Worm (Caenorhabditis elegans) whole organism, L2 larva: ENCODE results near the gene mam-1.
A peak's percentile ranks its signal among the peaks of the same experiment; 100 is the strongest.

ENCODE experiments used
- C34F6.9 ChIP-seq: fragments of 150-350 bp; optimal IDR thresholded peaks from 2 replicates; lab custom pipeline; 2014; ENCODE audit warnings: missing biosample characterization, missing genetic modification characterization
- F13H6.1 ChIP-seq: sonication (generic microtip); optimal IDR thresholded peaks from 2 replicates; lab custom pipeline; 2016; ENCODE audit warnings: missing genetic modification characterization, missing compliant biosample characterization
- R02D3.7 ChIP-seq: fragments of 150-350 bp; optimal IDR thresholded peaks from 2 replicates; lab custom pipeline; 2014; ENCODE audit warnings: missing biosample characterization, missing genetic modification characterization
- Y55F3AM.14 ChIP-seq: fragments of 200-800 bp; sonication (Bioruptor generic); optimal IDR thresholded peaks from 2 replicates; lab custom pipeline; 2018; ENCODE audit warnings: mild to moderate bottlenecking, missing genetic modification characterization, missing compliant biosample characterization
- ZK546.5 ChIP-seq: sonication (generic microtip); optimal IDR thresholded peaks from 2 replicates; lab custom pipeline; 2017; ENCODE audit warnings: missing biosample characterization, missing genetic modification characterization
- alr-1 ChIP-seq: fragments of 150-350 bp; optimal IDR thresholded peaks from 2 replicates; lab custom pipeline; 2014; ENCODE audit warnings: missing biosample characterization, missing genetic modification characterization
- aly-2 ChIP-seq: fragments of 150-350 bp; optimal IDR thresholded peaks from 2 replicates; lab custom pipeline; 2014; ENCODE audit warnings: missing biosample characterization, missing genetic modification characterization
- ama-1 ChIP-seq: fragments of 150-350 bp; optimal IDR thresholded peaks from 2 replicates; lab custom pipeline; 2018; ENCODE audit warnings: inconsistent platforms
- blmp-1 ChIP-seq: sonication (generic microtip); optimal IDR thresholded peaks from 2 replicates; lab custom pipeline; 2017; ENCODE audit warnings: missing genetic modification characterization, mild to moderate bottlenecking, missing compliant biosample characterization, antibody characterized with exemption, moderate library complexity; ENCODE audit not compliant: insufficient read depth
- ceh-16 ChIP-seq: fragments of 150-350 bp; optimal IDR thresholded peaks from 2 replicates; lab custom pipeline; 2014; ENCODE audit warnings: missing biosample characterization, missing genetic modification characterization
- ceh-82 ChIP-seq: fragments of 150-350 bp; optimal IDR thresholded peaks from 2 replicates; lab custom pipeline; 2014; ENCODE audit warnings: missing biosample characterization, missing genetic modification characterization
- crh-2 ChIP-seq: sonication (generic microtip); optimal IDR thresholded peaks from 2 replicates; lab custom pipeline; 2017; ENCODE audit warnings: missing biosample characterization, missing genetic modification characterization
- dmd-4 ChIP-seq: sonication (generic microtip); optimal IDR thresholded peaks from 2 replicates; lab custom pipeline; 2017; ENCODE audit warnings: missing biosample characterization, missing genetic modification characterization
- egl-27 ChIP-seq: sonication (generic microtip); optimal IDR thresholded peaks from 3 replicates; lab custom pipeline; 2017; ENCODE audit warnings: missing biosample characterization, missing genetic modification reagents, missing genetic modification characterization
- elt-1 ChIP-seq: fragments of 150-350 bp; optimal IDR thresholded peaks from 2 replicates; lab custom pipeline; 2014; ENCODE audit warnings: missing biosample characterization, missing genetic modification characterization
- elt-3 ChIP-seq: sonication (generic microtip); optimal IDR thresholded peaks from 2 replicates; lab custom pipeline; 2017; ENCODE audit warnings: missing biosample characterization, missing genetic modification characterization
- fos-1 ChIP-seq: fragments of 150-350 bp; optimal IDR thresholded peaks from 2 replicates; lab custom pipeline; 2014; ENCODE audit warnings: missing biosample characterization, missing genetic modification characterization
- gmeb-1 ChIP-seq: fragments of 150-350 bp; optimal IDR thresholded peaks from 2 replicates; lab custom pipeline; 2014; ENCODE audit warnings: missing biosample characterization, missing genetic modification characterization
- lin-11 ChIP-seq: fragments of 150-350 bp; sonication (generic microtip); optimal IDR thresholded peaks from 2 replicates; lab custom pipeline; 2014; ENCODE audit warnings: missing biosample characterization, missing genetic modification characterization, inconsistent platforms, mixed read lengths
- lin-13 ChIP-seq: fragments of 150-350 bp; optimal IDR thresholded peaks from 2 replicates; lab custom pipeline; 2014; ENCODE audit warnings: missing biosample characterization, missing genetic modification reagents, missing genetic modification characterization
- lin-39 ChIP-seq: fragments of 150-350 bp; optimal IDR thresholded peaks from 2 replicates; lab custom pipeline; 2014; ENCODE audit warnings: missing biosample characterization, missing genetic modification reagents, missing genetic modification characterization
- lsy-2 ChIP-seq, 2 experiments: fragments of 150-350 bp in 1 of 2; sonication (generic microtip) in 1 of 2; optimal IDR thresholded peaks; 2 replicates each; lab custom pipeline; 2014 to 2017; ENCODE audit warnings: missing biosample characterization in 2 of 2, missing genetic modification characterization in 2 of 2
- mab-5 ChIP-seq: fragments of 150-350 bp; optimal IDR thresholded peaks from 2 replicates; lab custom pipeline; 2014; ENCODE audit warnings: missing biosample characterization, missing genetic modification characterization
- mbf-1 ChIP-seq: sonication (generic microtip); optimal IDR thresholded peaks from 2 replicates; lab custom pipeline; 2017; ENCODE audit warnings: missing biosample characterization, missing genetic modification characterization
- mdl-1 ChIP-seq, 2 experiments: fragments of 150-350 bp in 1 of 2; sonication (generic microtip) in 1 of 2; optimal IDR thresholded peaks; 2 replicates each; lab custom pipeline; 2017; ENCODE audit warnings: missing biosample characterization in 2 of 2, missing genetic modification characterization in 2 of 2
- nhr-10 ChIP-seq: sonication (generic microtip); optimal IDR thresholded peaks from 2 replicates; lab custom pipeline; 2017; ENCODE audit warnings: missing biosample characterization, missing genetic modification characterization
- nhr-11 ChIP-seq: fragments of 150-350 bp; optimal IDR thresholded peaks from 2 replicates; lab custom pipeline; 2014; ENCODE audit warnings: missing biosample characterization, missing genetic modification characterization
- nhr-12 ChIP-seq: fragments of 150-350 bp; optimal IDR thresholded peaks from 2 replicates; lab custom pipeline; 2014; ENCODE audit warnings: missing biosample characterization, missing genetic modification characterization
- nhr-129 ChIP-seq: fragments of 150-350 bp; optimal IDR thresholded peaks from 2 replicates; lab custom pipeline; 2014; ENCODE audit warnings: missing biosample characterization, missing genetic modification characterization
- nhr-21 ChIP-seq: fragments of 150-350 bp; optimal IDR thresholded peaks from 2 replicates; lab custom pipeline; 2014; ENCODE audit warnings: missing biosample characterization, missing genetic modification characterization
- nhr-23 ChIP-seq: fragments of 150-350 bp; optimal IDR thresholded peaks from 2 replicates; lab custom pipeline; 2014; ENCODE audit warnings: missing biosample characterization, missing genetic modification reagents, missing genetic modification characterization
- nhr-237 ChIP-seq: fragments of 150-350 bp; optimal IDR thresholded peaks from 2 replicates; lab custom pipeline; 2014; ENCODE audit warnings: missing biosample characterization, missing genetic modification characterization
- nhr-25 ChIP-seq: fragments of 150-350 bp; sonication (generic microtip); optimal IDR thresholded peaks from 3 replicates; lab custom pipeline; 2014; ENCODE audit warnings: missing biosample characterization, missing genetic modification characterization
- nhr-6 ChIP-seq: fragments of 150-350 bp; optimal IDR thresholded peaks from 2 replicates; lab custom pipeline; 2014; ENCODE audit warnings: missing biosample characterization, missing genetic modification characterization
- nhr-77 ChIP-seq: fragments of 150-350 bp; optimal IDR thresholded peaks from 2 replicates; lab custom pipeline; 2014; ENCODE audit warnings: missing biosample characterization, missing genetic modification characterization
- peb-1 ChIP-seq: fragments of 150-350 bp; optimal IDR thresholded peaks from 2 replicates; lab custom pipeline; 2014; ENCODE audit warnings: missing biosample characterization, missing genetic modification characterization
- sem-4 ChIP-seq: fragments of 150-350 bp; optimal IDR thresholded peaks from 2 replicates; lab custom pipeline; 2014; ENCODE audit warnings: missing biosample characterization, missing genetic modification reagents, missing genetic modification characterization
- skn-1 ChIP-seq: sonication (generic microtip); optimal IDR thresholded peaks from 2 replicates; lab custom pipeline; 2017; ENCODE audit warnings: missing biosample characterization, missing genetic modification characterization
- sma-3 ChIP-seq: sonication (generic microtip); optimal IDR thresholded peaks from 2 replicates; lab custom pipeline; 2016; ENCODE audit warnings: missing genetic modification reagents, missing genetic modification characterization, missing compliant biosample characterization
- sma-9 ChIP-seq, 2 experiments: fragments of 150-350 bp in 1 of 2; sonication (generic microtip) in 1 of 2; optimal IDR thresholded peaks; 2 replicates each; lab custom pipeline; 2014 to 2016; ENCODE audit warnings: missing genetic modification characterization in 2 of 2, mild to moderate bottlenecking in 1 of 2, missing biosample characterization in 1 of 2, missing compliant biosample characterization in 1 of 2, missing genetic modification reagents in 1 of 2, moderate library complexity in 1 of 2
- snpc-4 ChIP-seq: fragments of 150-350 bp; optimal IDR thresholded peaks from 2 replicates; lab custom pipeline; 2014; ENCODE audit warnings: missing biosample characterization, missing genetic modification characterization
- unc-39 ChIP-seq: fragments of 150-350 bp; optimal IDR thresholded peaks from 2 replicates; lab custom pipeline; 2014; ENCODE audit warnings: missing biosample characterization, missing genetic modification characterization
- unc-55 ChIP-seq: fragments of 150-350 bp; sonication (generic microtip); optimal IDR thresholded peaks from 3 replicates; lab custom pipeline; 2014; ENCODE audit warnings: missing biosample characterization, missing genetic modification reagents, missing genetic modification characterization
- unc-62 ChIP-seq: fragments of 150-350 bp; optimal IDR thresholded peaks from 2 replicates; lab custom pipeline; 2014; ENCODE audit warnings: missing biosample characterization, missing genetic modification reagents, missing genetic modification characterization
- zag-1 ChIP-seq: fragments of 150-350 bp; optimal IDR thresholded peaks from 2 replicates; lab custom pipeline; 2014; ENCODE audit warnings: missing biosample characterization, missing genetic modification characterization
- ztf-1 ChIP-seq: fragments of 200-800 bp; sonication (Bioruptor generic); conservative IDR thresholded peaks from 2 replicates; pipeline ENCODE4 v1.3.6; 2022; ENCODE audit warnings: missing genetic modification characterization, missing compliant biosample characterization
- ztf-11 ChIP-seq: sonication (generic microtip); optimal IDR thresholded peaks from 2 replicates; lab custom pipeline; 2017; ENCODE audit warnings: missing biosample characterization, missing genetic modification characterization
- ztf-4 ChIP-seq: fragments of 150-350 bp; optimal IDR thresholded peaks from 2 replicates; lab custom pipeline; 2014; ENCODE audit warnings: missing biosample characterization, missing genetic modification characterization

mam-1 gene

DNA sequence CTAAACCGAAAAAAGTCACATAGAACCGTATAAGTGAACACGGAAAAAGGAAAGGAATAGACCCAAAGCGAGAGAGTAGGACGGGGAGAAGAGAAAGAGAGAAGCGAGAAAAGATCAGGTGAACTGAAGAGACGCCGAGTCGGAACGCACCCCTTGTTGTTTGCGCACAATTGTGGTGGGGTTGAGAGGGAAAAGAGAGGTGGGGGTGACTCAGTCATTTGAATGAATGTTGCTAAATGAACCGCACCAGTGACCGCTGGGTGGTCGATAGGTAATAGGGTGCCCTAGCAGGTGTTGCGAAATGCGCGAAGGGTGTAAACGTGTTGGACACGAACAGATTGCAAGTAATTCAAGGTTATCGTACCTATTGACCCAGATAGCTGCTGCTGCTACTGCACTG lies 17.2 kb downstream of the mam-1 start, which contains the start of gene lgl-1 (continued):
- TF ChIP-seq C34F6.9 (peak; percentile 27), mbf-1 (tag; lab: Kevin White, UChicago) (no peak), blmp-1 (tag; lab: Kevin White, UChicago) (peak; percentile 28), peb-1 (tag; lab: Kevin White, UChicago) (no peak), nhr-23 (tag; lab: Kevin White, UChicago) (no peak)

DNA sequence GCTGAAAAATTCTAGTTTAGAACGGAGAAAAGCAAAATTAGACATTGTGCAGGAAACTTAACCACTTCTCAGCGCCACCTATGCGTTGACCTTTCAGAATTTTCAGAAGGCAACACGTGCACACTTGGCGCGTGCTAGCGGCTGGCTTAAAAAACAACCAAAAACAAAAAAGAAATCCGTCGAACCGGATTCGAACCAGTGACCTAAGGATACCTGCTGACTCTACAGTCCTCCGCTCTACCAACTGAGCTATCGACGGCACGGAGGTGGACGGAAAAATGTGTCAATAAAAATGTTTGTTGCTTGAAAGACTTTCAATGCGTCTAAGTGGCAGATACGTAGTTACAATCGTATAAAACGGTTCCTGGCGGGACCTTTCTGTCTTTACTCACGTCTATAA lies 23.0 kb downstream of the mam-1 start:
- no peak for TF ChIP-seq lin-13 (GFP tag; lab: Kevin White, UChicago)
- no peak for TF ChIP-seq nhr-23 (tag; lab: Kevin White, UChicago)
- TF ChIP-seq gmeb-1, result no peak
- peak; percentile 26 for TF ChIP-seq nhr-129 (tag; lab: Kevin White, UChicago)

DNA sequence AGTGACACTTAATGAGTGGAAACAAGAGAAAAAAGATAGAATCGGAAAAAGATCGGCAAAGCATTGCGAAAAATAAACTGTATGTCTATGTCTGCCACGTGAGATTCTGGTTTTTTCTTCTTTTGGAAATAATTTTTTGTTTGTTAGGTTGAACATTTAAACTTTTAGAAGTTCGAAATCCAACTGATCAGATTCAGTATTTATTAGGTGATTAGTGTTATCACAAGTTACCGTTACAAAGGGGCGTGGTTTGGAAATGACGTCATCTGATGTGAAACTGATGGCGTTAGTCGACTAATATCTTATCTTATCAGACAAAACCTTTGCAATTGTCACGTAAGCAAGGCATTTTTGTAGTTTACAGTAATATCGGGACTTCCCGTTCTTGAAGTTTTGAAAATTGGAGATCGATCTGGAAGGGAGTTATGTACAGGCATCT lies 23.9 kb downstream of the mam-1 start:
- TF ChIP-seq nhr-25 (peak; percentile 94), ceh-82 (tag; lab: Kevin White, UChicago) (no peak), sem-4 (no peak), unc-39 (tag; lab: Kevin White, UChicago) (no peak), lin-39 (no peak), ztf-4 (peak; percentile 2), C34F6.9 (no peak), nhr-12 (tag; lab: Kevin White, UChicago) (no peak), elt-3 (no peak), nhr-6 (tag; lab: Kevin White, UChicago) (peak; percentile 59), ama-1 (lab: Kevin White, UChicago) (no peak), mdl-1 (tag; optimal IDR thresholded peaks at IDR 0.05; lab: Kevin White, UChicago) (peak; percentile 53 to 77), lin-13 (GFP tag; lab: Kevin White, UChicago) (no peak), F13H6.1 (tag; lab: Kevin White, UChicago) (peak; percentile 50), aly-2 (no peak), gmeb-1 (no peak), unc-55 (GFP tag; lab: Kevin White, UChicago) (no peak), fos-1 (tag; lab: Kevin White, UChicago) (peak; percentile 31), peb-1 (tag; lab: Kevin White, UChicago) (no peak), nhr-10 (tag; lab: Kevin White, UChicago) (no peak), egl-27 (peak; percentile 28), nhr-237 (tag; lab: Kevin White, UChicago) (no peak), zag-1 (tag; lab: Kevin White, UChicago) (no peak), ceh-16 (no peak), nhr-77 (tag; lab: Kevin White, UChicago) (no peak), mab-5 (tag; lab: Kevin White, UChicago) (no peak), sma-3 (GFP tag; lab: Kevin White, UChicago) (peak; percentile 89), ztf-11 (tag; lab: Kevin White, UChicago) (no peak), nhr-23 (tag; lab: Kevin White, UChicago) (no peak), skn-1 (tag; lab: Kevin White, UChicago) (no peak), R02D3.7 (tag; lab: Kevin White, UChicago) (no peak), unc-62 (no peak), mbf-1 (tag; lab: Kevin White, UChicago) (no peak), dmd-4 (tag; lab: Kevin White, UChicago) (no peak), lin-11 (tag; lab: Kevin White, UChicago) (no peak), alr-1 (no peak), ZK546.5 (tag; lab: Kevin White, UChicago) (no peak), elt-1 (tag; lab: Kevin White, UChicago) (no peak), nhr-129 (tag; lab: Kevin White, UChicago) (peak; percentile 51), lsy-2 (tag; optimal IDR thresholded peaks at IDR 0.05; lab: Kevin White, UChicago) (peak in 1 of 2 experiments; percentile 25), nhr-21 (tag; lab: Kevin White, UChicago) (peak; percentile 89), Y55F3AM.14 (GFP tag; lab: Kevin White, UChicago) (no peak), snpc-4 (tag; lab: Kevin White, UChicago) (no peak), nhr-11 (no peak), crh-2 (tag; lab: Kevin White, UChicago) (peak; percentile 60), blmp-1 (tag; lab: Kevin White, UChicago) (peak; percentile 72), ztf-1 (GFP tag; lab: Robert Waterston, UW) (no peak), sma-9 (GFP tag; optimal IDR thresholded peaks at IDR 0.05; lab: Kevin White, UChicago) (peak; percentile 97), sma-9 (tag; optimal IDR thresholded peaks at IDR 0.05; lab: Kevin White, UChicago) (no peak)
